Worm (Caenorhabditis elegans): ENCODE results near the gene slc-28.1.

- TF ChIP-seq tag-97 (GFP tag; IDR thresholded peaks at IDR 0.05), result no peak
- TF ChIP-seq pha-4 (GFP tag; IDR thresholded peaks at IDR 0.05), result no peak
- TF ChIP-seq pha-4 (tag; optimal IDR thresholded peaks at IDR 0.05), result no peak
- TF ChIP-seq nhr-76 (tag; optimal IDR thresholded peaks at IDR 0.05), result no peak
- TF ChIP-seq nhr-77 (tag; optimal IDR thresholded peaks at IDR 0.05), result no peak
- TF ChIP-seq lsy-2 (tag; optimal IDR thresholded peaks at IDR 0.05), result no peak
- no peak for TF ChIP-seq set-16 (GFP tag; IDR thresholded peaks at IDR 0.05)
- no peak for TF ChIP-seq hlh-30 (tag; optimal IDR thresholded peaks at IDR 0.05; ENCODE audit: insufficient read depth)
- no peak for TF ChIP-seq nhr-237 (tag; optimal IDR thresholded peaks at IDR 0.05)
- no peak for TF ChIP-seq zag-1 (tag; optimal IDR thresholded peaks at IDR 0.05)
- no peak for TF ChIP-seq Y48G9A.11 (GFP tag; IDR thresholded peaks at IDR 0.05)
- no peak for TF ChIP-seq egl-43 (GFP tag; IDR thresholded peaks at IDR 0.05)
- TF ChIP-seq mdl-1 (tag; optimal IDR thresholded peaks at IDR 0.05), result no peak
- TF ChIP-seq sdz-12 (GFP tag; optimal IDR thresholded peaks at IDR 0.05), result no peak
Observed at ce11 chrV:3459919-3460318, 3.7 kb upstream of the slc-28.1 start, which contains the start of gene slc-28.2.
